Fruit fly (Drosophila melanogaster) whole organism, adult: ENCODE data around the gene Usp32.

Source experiments
- CG12768 ChIP-seq: fragments of 200-800 bp; sonication (Bioruptor generic); optimal IDR thresholded peaks from 2 replicates; lab custom pipeline; 2017; ENCODE audit warnings: missing biosample characterization, missing genetic modification characterization, mild to moderate bottlenecking, moderate library complexity, missing genetic modification reagents
- CG1620 ChIP-seq: fragments of 200-800 bp; sonication (Bioruptor generic); optimal IDR thresholded peaks from 2 replicates; lab custom pipeline; 2016; ENCODE audit warnings: missing biosample characterization, missing genetic modification characterization
- Clk ChIP-seq: fragments of 200-800 bp; sonication (Bioruptor generic); optimal IDR thresholded peaks from 2 replicates; lab custom pipeline; 2017; ENCODE audit warnings: missing biosample characterization, missing genetic modification characterization
- toe ChIP-seq: fragments of 200-800 bp; sonication (Bioruptor generic); optimal IDR thresholded peaks from 2 replicates; lab custom pipeline; 2016; ENCODE audit warnings: missing biosample characterization, missing genetic modification characterization

DNA sequence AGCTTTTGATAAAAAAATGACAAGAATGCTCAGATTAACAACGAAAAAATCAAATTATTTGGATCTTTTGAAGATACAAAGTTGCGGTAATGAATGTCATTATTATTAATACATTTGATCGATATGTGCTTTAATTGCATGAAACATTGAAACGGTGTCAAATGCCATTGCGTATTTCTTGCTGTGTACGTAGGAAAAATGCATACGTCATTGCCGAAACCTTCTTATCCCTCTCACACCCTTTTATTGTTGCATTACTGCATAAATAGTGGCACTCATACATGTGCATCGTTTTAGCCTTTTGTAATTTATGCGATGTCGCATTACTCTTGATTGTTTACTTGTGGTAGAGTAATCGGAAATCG lies 36.7 kb downstream of the Usp32 start:
- TF ChIP-seq Clk (GFP tag; lab: Kevin White, UChicago): no peak
- TF ChIP-seq CG1620 (GFP tag; lab: Kevin White, UChicago): no peak
- TF ChIP-seq toe (GFP tag; lab: Kevin White, UChicago): no peak
- no peak for TF ChIP-seq CG12768
